Worm (Caenorhabditis elegans) whole organism, midembryonic: ENCODE measurements around the gene nhr-233.

Source experiments
- T22C8.4 ChIP-seq: fragments of 200-800 bp; sonication (Bioruptor generic); IDR thresholded peaks from 2 replicates; pipeline ENCODE4 v1.3.6; 2022; ENCODE audit warnings: missing genetic modification characterization, missing compliant biosample characterization
- cog-1 ChIP-seq: sonication (generic microtip); optimal IDR thresholded peaks from 2 replicates; lab custom pipeline; 2016; ENCODE audit warnings: missing genetic modification characterization, missing compliant biosample characterization
- flt-1 ChIP-seq: fragments of 200-800 bp; sonication (Bioruptor generic); IDR thresholded peaks from 2 replicates; pipeline ENCODE4 v1.3.6; 2022; ENCODE audit warnings: missing genetic modification characterization, missing compliant biosample characterization
- klf-2 ChIP-seq: fragments of 200-800 bp; sonication (Bioruptor generic); conservative IDR thresholded peaks from 2 replicates; pipeline ENCODE4 v1.3.6; 2022; ENCODE audit warnings: missing genetic modification reagents, missing genetic modification characterization, missing compliant biosample characterization
- med-1 ChIP-seq: sonication (generic microtip); optimal IDR thresholded peaks from 2 replicates; lab custom pipeline; 2017; ENCODE audit warnings: missing genetic modification characterization, mild to moderate bottlenecking, missing compliant biosample characterization, antibody characterized with exemption, missing genetic modification reagents; ENCODE audit not compliant: insufficient read depth
- ref-1 ChIP-seq: fragments of 200-800 bp; sonication (Bioruptor generic); conservative IDR thresholded peaks from 2 replicates; pipeline ENCODE4 v1.3.6; 2022; ENCODE audit warnings: missing genetic modification reagents, missing genetic modification characterization, missing compliant biosample characterization
- tab-1 ChIP-seq: fragments of 200-800 bp; sonication (Bioruptor generic); IDR thresholded peaks from 2 replicates; pipeline ENCODE4 v1.3.6; 2022; ENCODE audit warnings: missing genetic modification characterization, missing compliant biosample characterization
- ztf-23 ChIP-seq: fragments of 200-800 bp; sonication (Bioruptor generic); IDR thresholded peaks from 2 replicates; pipeline ENCODE4 v1.3.6; 2022; ENCODE audit warnings: missing genetic modification reagents, missing genetic modification characterization, missing compliant biosample characterization
- ztf-29 ChIP-seq: fragments of 200-800 bp; sonication (Bioruptor generic); IDR thresholded peaks from 2 replicates; pipeline ENCODE4 v1.3.6; 2022; ENCODE audit warnings: missing genetic modification reagents, missing genetic modification characterization, missing compliant biosample characterization

The nhr-233 gene

ce11 chrV:16550680-16551079 lies 19.9 kb downstream of the nhr-233 start, which contains the start of gene srbc-65:
Gene srbc-65, plus strand, starts transcription at chrV:16550980.
- TF ChIP-seq T22C8.4 (GFP tag; lab: Robert Waterston, UW) (no peak), flt-1 (GFP tag; lab: Robert Waterston, UW) (no peak), cog-1 (tag; lab: Kevin White, UChicago) (no peak), ref-1 (GFP tag; lab: Robert Waterston, UW) (no peak), klf-2 (GFP tag; lab: Robert Waterston, UW) (no peak), ztf-29 (no peak), tab-1 (no peak), med-1 (GFP tag; lab: Kevin White, UChicago) (no peak), ztf-23 (GFP tag; lab: Robert Waterston, UW) (no peak)

- no peak for TF ChIP-seq tab-1
- no peak for TF ChIP-seq med-1 (GFP tag; lab: Kevin White, UChicago)
- no peak for TF ChIP-seq T22C8.4 (GFP tag; lab: Robert Waterston, UW)
- no peak for TF ChIP-seq cog-1 (tag; lab: Kevin White, UChicago)
- TF ChIP-seq ztf-23 (GFP tag; lab: Robert Waterston, UW): no peak
- TF ChIP-seq ztf-29: no peak
- TF ChIP-seq flt-1 (GFP tag; lab: Robert Waterston, UW): no peak
- TF ChIP-seq klf-2 (GFP tag; lab: Robert Waterston, UW): no peak
- no peak for TF ChIP-seq ref-1 (GFP tag; lab: Robert Waterston, UW)
These were observed 29.9 kb downstream of the nhr-233 start for ce11 chrV:16540657-16541056.

DNA sequence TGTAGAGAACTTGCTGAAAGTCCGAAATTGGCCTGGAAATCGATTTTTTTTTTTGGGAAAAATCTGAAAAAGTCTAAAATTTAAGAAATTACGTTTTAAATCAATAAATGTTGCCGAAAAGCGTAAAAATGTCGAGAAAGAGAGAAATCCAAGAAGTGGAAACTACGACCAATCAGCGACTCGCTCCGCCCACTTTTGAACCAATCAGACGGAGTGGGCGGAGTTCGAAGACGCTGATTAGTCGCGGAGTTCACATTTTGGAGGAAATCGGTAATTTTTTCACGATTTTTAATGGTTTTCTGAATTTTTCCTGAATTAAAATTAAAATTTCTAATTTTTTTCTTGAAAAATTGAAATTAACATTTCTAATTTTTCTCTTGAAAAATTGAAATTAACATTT lies 30.9 kb downstream of the nhr-233 start:
- no peak for TF ChIP-seq med-1 (GFP tag; lab: Kevin White, UChicago)
- TF ChIP-seq tab-1: no peak
- TF ChIP-seq ref-1 (GFP tag; lab: Robert Waterston, UW): no peak
- TF ChIP-seq flt-1 (GFP tag; lab: Robert Waterston, UW): no peak
- no peak for TF ChIP-seq T22C8.4 (GFP tag; lab: Robert Waterston, UW)

- TF ChIP-seq med-1 (GFP tag; lab: Kevin White, UChicago) (no peak), ztf-23 (GFP tag; lab: Robert Waterston, UW) (no peak), flt-1 (GFP tag; lab: Robert Waterston, UW) (0 out of 2 replicates have a peak, but pooled peaks have one; percentile 27), ref-1 (GFP tag; lab: Robert Waterston, UW) (no peak)
These were observed 32.6 kb downstream of the nhr-233 start, which contains the start of gene Y32B12B.2 for ce11 chrV:16537908-16538446. Gene Y32B12B.2, plus strand, starts transcription at chrV:16538396.

DNA sequence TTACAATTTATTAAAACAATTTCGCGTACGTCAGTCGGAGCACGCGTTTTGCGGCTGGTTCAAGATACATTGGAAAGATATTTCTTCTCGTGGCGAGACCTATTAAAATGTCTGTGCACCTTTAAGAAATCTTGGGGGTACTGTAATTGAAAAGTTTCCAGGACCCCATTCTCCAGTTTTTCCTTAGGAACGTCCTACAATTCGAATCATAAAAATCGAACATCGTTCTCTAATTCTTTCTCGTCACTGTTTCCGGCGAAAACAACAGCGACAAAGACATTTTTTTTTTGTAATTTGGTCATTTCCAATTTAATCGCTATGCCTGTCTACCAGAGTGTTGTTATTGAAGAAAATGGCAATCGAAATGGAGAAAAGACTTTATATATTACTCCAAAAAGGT lies 33.9 kb downstream of the nhr-233 start, which contains the start of gene Y32B12B.1:
Gene Y32B12B.1 (plus strand): TSS at position 301 of the 400 bp plus-strand sequence.
- TF ChIP-seq flt-1 (GFP tag; lab: Robert Waterston, UW): no peak
- TF ChIP-seq ztf-23 (GFP tag; lab: Robert Waterston, UW): no peak
- TF ChIP-seq ref-1 (GFP tag; lab: Robert Waterston, UW): no peak
- no peak for TF ChIP-seq med-1 (GFP tag; lab: Kevin White, UChicago)
- TF ChIP-seq ztf-29: no peak
- TF ChIP-seq klf-2 (GFP tag; lab: Robert Waterston, UW): no peak
- no peak for TF ChIP-seq T22C8.4 (GFP tag; lab: Robert Waterston, UW)
- no peak for TF ChIP-seq cog-1 (tag; lab: Kevin White, UChicago)
- no peak for TF ChIP-seq tab-1

DNA sequence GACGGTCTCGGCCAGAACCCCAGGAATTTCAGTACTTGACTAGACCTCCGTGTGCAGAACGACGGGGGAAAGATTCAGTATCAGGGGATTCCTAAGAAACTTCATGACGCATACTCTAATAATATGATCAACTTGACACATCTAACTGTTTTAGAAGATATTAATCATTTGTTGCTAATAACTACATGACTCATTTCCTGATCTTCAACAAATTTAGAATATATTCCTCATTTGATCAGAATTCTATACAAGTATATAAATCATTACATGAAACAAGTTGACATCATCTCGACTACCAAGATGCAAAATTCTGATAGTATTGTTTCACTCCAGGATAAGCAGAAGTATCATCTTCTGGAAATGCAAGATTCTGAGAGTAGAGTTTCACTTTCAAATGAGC lies 35.4 kb downstream of the nhr-233 start, which contains the start of gene Y32B12B.8:
Gene Y32B12B.8 (plus strand): TSS at position 301 of the 400 bp plus-strand sequence.
- TF ChIP-seq ztf-23 (GFP tag; lab: Robert Waterston, UW) (no peak), med-1 (GFP tag; lab: Kevin White, UChicago) (no peak), klf-2 (GFP tag; lab: Robert Waterston, UW) (no peak), cog-1 (tag; lab: Kevin White, UChicago) (no peak), T22C8.4 (GFP tag; lab: Robert Waterston, UW) (no peak), tab-1 (no peak)

ce11 chrV:16534000-16534399 lies 36.6 kb downstream of the nhr-233 start, which contains the start of gene cpr-2:
Gene cpr-2, minus strand, starts transcription at chrV:16534100.
- TF ChIP-seq klf-2 (GFP tag; lab: Robert Waterston, UW) (no peak), ztf-23 (GFP tag; lab: Robert Waterston, UW) (no peak), flt-1 (GFP tag; lab: Robert Waterston, UW) (no peak)

ce11 chrV:16527796-16528195 lies 42.8 kb downstream of the nhr-233 start, which contains the start of gene F36D3.16:
Gene F36D3.16, plus strand, starts transcription at chrV:16528096.
- TF ChIP-seq med-1 (GFP tag; lab: Kevin White, UChicago): no peak
- TF ChIP-seq T22C8.4 (GFP tag; lab: Robert Waterston, UW): no peak
- no peak for TF ChIP-seq flt-1 (GFP tag; lab: Robert Waterston, UW)
- no peak for TF ChIP-seq tab-1
- TF ChIP-seq ztf-29: no peak
- TF ChIP-seq cog-1 (tag; lab: Kevin White, UChicago): no peak
- no peak for TF ChIP-seq ztf-23 (GFP tag; lab: Robert Waterston, UW)
- no peak for TF ChIP-seq klf-2 (GFP tag; lab: Robert Waterston, UW)
- no peak for TF ChIP-seq ref-1 (GFP tag; lab: Robert Waterston, UW)

DNA sequence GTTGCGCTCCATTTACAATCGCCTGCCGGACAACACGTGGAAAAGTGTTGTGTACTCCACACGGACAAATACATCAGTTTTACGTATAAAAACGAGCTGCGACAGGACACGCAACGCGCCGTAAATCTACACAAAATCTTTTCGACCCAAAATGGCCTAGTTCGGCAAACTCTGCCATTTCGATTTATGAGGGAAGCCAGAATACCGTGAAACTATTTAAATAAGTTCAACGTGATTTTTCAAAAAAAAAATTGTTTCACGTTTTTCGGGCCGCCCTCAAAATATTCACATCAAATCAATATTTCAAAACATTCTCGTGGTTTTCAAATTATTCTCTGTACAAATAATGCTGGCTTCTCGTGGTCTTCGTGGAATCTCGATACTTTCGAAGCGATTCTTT lies 43.7 kb downstream of the nhr-233 start, which contains the start of gene F36D3.8:
Gene F36D3.8 (plus strand): TSS at position 301 of the 400 bp plus-strand sequence.
- no peak for TF ChIP-seq tab-1
- no peak for TF ChIP-seq klf-2 (GFP tag; lab: Robert Waterston, UW)

DNA sequence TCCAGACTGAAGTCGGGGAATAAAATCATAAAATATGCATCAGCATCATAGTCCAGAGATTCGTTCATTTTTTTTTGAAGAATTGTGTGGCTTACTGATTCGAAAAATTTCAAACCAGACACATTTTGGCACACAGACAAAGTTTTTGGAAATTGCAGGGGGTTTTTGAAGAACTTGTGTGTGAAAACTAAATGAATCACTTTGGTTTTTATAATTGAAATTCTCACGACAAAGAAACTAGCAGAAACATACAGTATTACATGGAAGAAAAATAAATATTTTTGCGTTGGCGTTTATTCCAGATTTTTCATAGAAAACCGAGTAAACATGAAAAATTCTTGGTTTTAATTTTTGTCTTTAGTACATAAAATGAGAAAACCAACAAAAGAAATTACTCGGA lies 48.4 kb downstream of the nhr-233 start, which contains the start of gene srw-34:
Gene srw-34 (minus strand): TSS at position 101 of the 400 bp plus-strand sequence.
- TF ChIP-seq cog-1 (tag; lab: Kevin White, UChicago) (no peak), klf-2 (GFP tag; lab: Robert Waterston, UW) (no peak), T22C8.4 (GFP tag; lab: Robert Waterston, UW) (no peak), ztf-29 (no peak), ztf-23 (GFP tag; lab: Robert Waterston, UW) (no peak), tab-1 (no peak), med-1 (GFP tag; lab: Kevin White, UChicago) (no peak), ref-1 (GFP tag; lab: Robert Waterston, UW) (no peak), flt-1 (GFP tag; lab: Robert Waterston, UW) (no peak)
